Fruit fly (Drosophila melanogaster) whole organism, wandering third instar larva: Measurements from ENCODE around the gene veli.

Experiments used
- Abd-B ChIP-seq: fragments of >200 bp; optimal IDR thresholded peaks from 2 replicates; lab custom pipeline; 2017; ENCODE audit warnings: missing biosample characterization, missing genetic modification characterization
- CG9705 ChIP-seq: fragments of 200-800 bp; sonication (Bioruptor generic); optimal IDR thresholded peaks from 2 replicates; lab custom pipeline; 2018; ENCODE audit warnings: missing biosample characterization, mild to moderate bottlenecking, missing genetic modification characterization
- Dif ChIP-seq: fragments of 200-275, 200-300 bp; sonication (Bioruptor generic); optimal IDR thresholded peaks from 2 replicates; lab custom pipeline; 2018; ENCODE audit warnings: missing biosample characterization, missing genetic modification characterization; ENCODE audit not compliant: partially characterized antibody
- Hr78 ChIP-seq: fragments of >200 bp; optimal IDR thresholded peaks from 2 replicates; lab custom pipeline; 2017; ENCODE audit warnings: missing biosample characterization, missing genetic modification characterization
- Myc ChIP-seq: fragments of >200 bp; optimal IDR thresholded peaks from 2 replicates; lab custom pipeline; 2017
- OdsH ChIP-seq: fragments of 200-800 bp; sonication (Bioruptor generic); optimal IDR thresholded peaks from 2 replicates; lab custom pipeline; 2016; ENCODE audit warnings: missing biosample characterization, mild to moderate bottlenecking, missing genetic modification characterization
- foxo ChIP-seq, 2 experiments: fragments of 200-800 bp; sonication (Bioruptor generic); optimal IDR thresholded peaks; 2 replicates in 1 of 2; 3 replicates in 1 of 2; lab custom pipeline; 2016 to 2017; ENCODE audit warnings: missing biosample characterization in 2 of 2, missing genetic modification characterization in 2 of 2
- pan ChIP-seq: fragments of >200 bp; optimal IDR thresholded peaks from 2 replicates; lab custom pipeline; 2017
- psq ChIP-seq: fragments of 200-800 bp; sonication (Bioruptor generic); optimal IDR thresholded peaks from 3 replicates; lab custom pipeline; 2017; ENCODE audit warnings: missing biosample characterization, mild to moderate bottlenecking, missing genetic modification characterization, moderate library complexity
- sv ChIP-seq: fragments of 200-800 bp; sonication (Bioruptor generic); optimal IDR thresholded peaks from 3 replicates; lab custom pipeline; 2016; ENCODE audit warnings: missing biosample characterization, missing genetic modification characterization
- tai ChIP-seq: sonication (Bioruptor generic); optimal IDR thresholded peaks from 2 replicates; lab custom pipeline; 2016; ENCODE audit warnings: missing biosample characterization, missing genetic modification characterization
- woc ChIP-seq: sonication (Bioruptor generic); optimal IDR thresholded peaks from 2 replicates; lab custom pipeline; 2016; ENCODE audit warnings: missing biosample characterization, mild to moderate bottlenecking, missing genetic modification characterization

dm6 chr3R:25046023-25046422 is 19.4 kb downstream of the veli start, which contains the start of gene CG11786:
- TF ChIP-seq woc (no peak), Hr78 (no peak), Dif (GFP tag; lab: Kevin White, UChicago) (no peak), psq (GFP tag; lab: Kevin White, UChicago) (no peak), Abd-B (GFP tag; lab: Kevin White, UChicago) (no peak), Myc (lab: Kevin White, UChicago) (no peak), foxo (GFP tag; optimal IDR thresholded peaks at IDR 0.05; lab: Kevin White, UChicago) (no peak), pan (no peak), tai (no peak), CG9705 (GFP tag; lab: Kevin White, UChicago) (no peak), sv (GFP tag; lab: Kevin White, UChicago) (no peak), OdsH (GFP tag; lab: Kevin White, UChicago) (no peak)
